Worm (Caenorhabditis elegans): Measurements from ENCODE around the gene F40D4.13.

F40D4.13 gene

ce11 chrV:17165409-17165808, 8.4 kb upstream of the F40D4.13 start, which contains the start of gene srh-102:
srh-102 (minus strand) TSS chrV:17165509.
- TF ChIP-seq cnd-1 (tag; optimal IDR thresholded peaks at IDR 0.05): no peak
- TF ChIP-seq nhr-76 (tag; optimal IDR thresholded peaks at IDR 0.05): no peak
- TF ChIP-seq ham-2 (GFP tag; optimal IDR thresholded peaks at IDR 0.05): no peak
- TF ChIP-seq hlh-1 (tag; optimal IDR thresholded peaks at IDR 0.05): no peak
- no peak for TF ChIP-seq tbx-8 (GFP tag; optimal IDR thresholded peaks at IDR 0.05)
- TF ChIP-seq lin-13 (tag; optimal IDR thresholded peaks at IDR 0.05): no peak
- TF ChIP-seq nhr-2 (tag; optimal IDR thresholded peaks at IDR 0.05): no peak
- no peak for TF ChIP-seq mls-2 (tag; optimal IDR thresholded peaks at IDR 0.05)

- no peak for TF ChIP-seq mls-2 (tag; optimal IDR thresholded peaks at IDR 0.05)
- TF ChIP-seq bed-3 (GFP tag; optimal IDR thresholded peaks at IDR 0.05): no peak
- no peak for TF ChIP-seq flh-1 (GFP tag; optimal IDR thresholded peaks at IDR 0.05)
- no peak for TF ChIP-seq cnd-1 (tag; optimal IDR thresholded peaks at IDR 0.05)
- no peak for TF ChIP-seq blmp-1 (tag; optimal IDR thresholded peaks at IDR 0.05)
- TF ChIP-seq nhr-76 (tag; optimal IDR thresholded peaks at IDR 0.05): no peak
- no peak for TF ChIP-seq ceh-39 (tag; optimal IDR thresholded peaks at IDR 0.05)
- TF ChIP-seq lin-32 (GFP tag; optimal IDR thresholded peaks at IDR 0.05): no peak
- no peak for TF ChIP-seq mep-1 (tag; optimal IDR thresholded peaks at IDR 0.05)
- TF ChIP-seq ztf-11 (tag; optimal IDR thresholded peaks at IDR 0.05): no peak
- no peak for TF ChIP-seq elt-3 (tag; optimal IDR thresholded peaks at IDR 0.05)
- TF ChIP-seq pha-4 (tag; optimal IDR thresholded peaks at IDR 0.05): no peak
- TF ChIP-seq nhr-28 (tag; optimal IDR thresholded peaks at IDR 0.05): no peak
- no peak for TF ChIP-seq unc-39 (tag; optimal IDR thresholded peaks at IDR 0.05)
- no peak for TF ChIP-seq ces-1 (GFP tag; optimal IDR thresholded peaks at IDR 0.05)
- TF ChIP-seq unc-120 (tag; optimal IDR thresholded peaks at IDR 0.05; ENCODE audit: poor library complexity, severe bottlenecking): no peak
- TF ChIP-seq nhr-12 (tag; optimal IDR thresholded peaks at IDR 0.05): no peak
- no peak for TF ChIP-seq hlh-1 (tag; optimal IDR thresholded peaks at IDR 0.05)
These were observed 2.4 kb upstream of the F40D4.13 start, which contains the start of gene F40D4.12 for ce11 chrV:17159430-17159924. F40D4.12 (plus strand) TSS chrV:17159874.

ce11 chrV:17155384-17155858, 1.6 kb downstream of the F40D4.13 start, which contains the start of gene F40D4.17:
F40D4.17 (minus strand) TSS chrV:17155434.
- TF ChIP-seq tbx-8 (GFP tag; optimal IDR thresholded peaks at IDR 0.05) (no peak), ham-2 (GFP tag; optimal IDR thresholded peaks at IDR 0.05) (no peak), lin-32 (GFP tag; optimal IDR thresholded peaks at IDR 0.05) (no peak), nhr-76 (tag; optimal IDR thresholded peaks at IDR 0.05) (no peak), ceh-83 (GFP tag; optimal IDR thresholded peaks at IDR 0.05) (no peak), lsy-2 (tag; optimal IDR thresholded peaks at IDR 0.05) (no peak), flh-1 (GFP tag; optimal IDR thresholded peaks at IDR 0.05) (no peak)

ce11 chrV:17154944-17155343, 2.1 kb downstream of the F40D4.13 start:
- no peak for TF ChIP-seq ceh-83 (GFP tag; optimal IDR thresholded peaks at IDR 0.05)
- TF ChIP-seq ces-1 (GFP tag; optimal IDR thresholded peaks at IDR 0.05): no peak
- no peak for TF ChIP-seq flh-1 (GFP tag; optimal IDR thresholded peaks at IDR 0.05)
- TF ChIP-seq M03D4.4 (tag; optimal IDR thresholded peaks at IDR 0.05): no peak
- TF ChIP-seq tbx-8 (GFP tag; optimal IDR thresholded peaks at IDR 0.05): no peak
- TF ChIP-seq hlh-1 (tag; optimal IDR thresholded peaks at IDR 0.05): no peak
- no peak for TF ChIP-seq unc-62 (GFP tag; optimal IDR thresholded peaks at IDR 0.05)
- TF ChIP-seq ham-2 (GFP tag; optimal IDR thresholded peaks at IDR 0.05): no peak
- no peak for TF ChIP-seq ceh-43 (GFP tag; optimal IDR thresholded peaks at IDR 0.05)
- TF ChIP-seq lin-13 (tag; optimal IDR thresholded peaks at IDR 0.05): no peak
- no peak for TF ChIP-seq mab-5 (tag; optimal IDR thresholded peaks at IDR 0.05)
- no peak for TF ChIP-seq lin-32 (GFP tag; optimal IDR thresholded peaks at IDR 0.05)
- no peak for TF ChIP-seq cnd-1 (tag; optimal IDR thresholded peaks at IDR 0.05)
- TF ChIP-seq unc-120 (tag; optimal IDR thresholded peaks at IDR 0.05; ENCODE audit: poor library complexity, severe bottlenecking): no peak
- no peak for TF ChIP-seq mep-1 (tag; optimal IDR thresholded peaks at IDR 0.05)

ce11 chrV:17151292-17151691, 5.8 kb downstream of the F40D4.13 start:
- TF ChIP-seq nhr-76 (tag; optimal IDR thresholded peaks at IDR 0.05): no peak
- no peak for TF ChIP-seq ces-1 (GFP tag; optimal IDR thresholded peaks at IDR 0.05)
- no peak for TF ChIP-seq unc-62 (GFP tag; optimal IDR thresholded peaks at IDR 0.05)
- TF ChIP-seq mab-5 (tag; optimal IDR thresholded peaks at IDR 0.05): no peak
- no peak for TF ChIP-seq nhr-2 (tag; optimal IDR thresholded peaks at IDR 0.05)
- TF ChIP-seq blmp-1 (tag; optimal IDR thresholded peaks at IDR 0.05): no peak
- TF ChIP-seq bed-3 (GFP tag; optimal IDR thresholded peaks at IDR 0.05): no peak
- no peak for TF ChIP-seq drap-1 (GFP tag; optimal IDR thresholded peaks at IDR 0.05)
- no peak for TF ChIP-seq zip-8 (tag; optimal IDR thresholded peaks at IDR 0.05)
- TF ChIP-seq ceh-43 (GFP tag; optimal IDR thresholded peaks at IDR 0.05): no peak

Measured in whole organism, mixed stage, embryonic.